Worm (Caenorhabditis elegans): ENCODE data around the gene T05A12.3.

T05A12.3 gene

DNA sequence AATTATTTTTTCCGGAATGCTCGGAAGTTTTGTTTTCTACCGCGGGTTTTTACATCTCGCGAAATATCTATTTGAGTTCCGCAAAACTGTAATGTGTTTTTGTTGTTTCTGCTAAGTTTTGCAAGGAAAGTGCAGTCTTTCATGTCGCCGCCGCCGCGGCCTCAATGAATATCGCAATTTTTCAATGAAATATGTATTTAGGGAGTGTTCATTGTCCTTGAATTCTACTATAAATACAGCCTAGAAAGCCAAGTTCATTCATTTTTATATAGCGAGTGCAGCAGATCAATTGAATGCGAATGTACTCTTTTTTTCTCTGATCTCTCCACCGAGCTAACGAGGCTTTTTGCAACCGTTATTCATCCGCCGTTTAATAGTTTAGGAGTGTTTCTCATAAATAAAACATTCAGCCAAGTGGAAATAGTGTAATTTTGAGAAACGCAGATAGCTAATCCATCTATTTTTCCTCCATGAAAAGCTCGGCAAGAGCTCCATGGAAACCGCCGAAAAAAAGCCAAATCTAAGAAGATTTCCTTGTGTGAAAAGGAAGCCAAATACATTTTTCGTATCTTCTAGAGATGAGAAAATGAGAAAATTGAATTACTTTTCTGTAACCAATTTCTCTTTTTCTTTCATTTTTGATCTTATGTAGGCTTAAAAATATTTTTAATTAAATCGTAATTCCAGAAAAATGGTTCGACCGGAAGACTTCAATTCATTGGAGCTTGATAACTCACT is 25.6 kb upstream of the T05A12.3 start, which contains the start of gene T22D1.3:
Gene T22D1.3 (plus strand): TSS at position 688 of the 738 bp plus-strand sequence.
- TF ChIP-seq fax-1 (tag; optimal IDR thresholded peaks at IDR 0.05) (no peak), ama-1 (optimal IDR thresholded peaks at IDR 0.05) (peak; percentile 28)

DNA sequence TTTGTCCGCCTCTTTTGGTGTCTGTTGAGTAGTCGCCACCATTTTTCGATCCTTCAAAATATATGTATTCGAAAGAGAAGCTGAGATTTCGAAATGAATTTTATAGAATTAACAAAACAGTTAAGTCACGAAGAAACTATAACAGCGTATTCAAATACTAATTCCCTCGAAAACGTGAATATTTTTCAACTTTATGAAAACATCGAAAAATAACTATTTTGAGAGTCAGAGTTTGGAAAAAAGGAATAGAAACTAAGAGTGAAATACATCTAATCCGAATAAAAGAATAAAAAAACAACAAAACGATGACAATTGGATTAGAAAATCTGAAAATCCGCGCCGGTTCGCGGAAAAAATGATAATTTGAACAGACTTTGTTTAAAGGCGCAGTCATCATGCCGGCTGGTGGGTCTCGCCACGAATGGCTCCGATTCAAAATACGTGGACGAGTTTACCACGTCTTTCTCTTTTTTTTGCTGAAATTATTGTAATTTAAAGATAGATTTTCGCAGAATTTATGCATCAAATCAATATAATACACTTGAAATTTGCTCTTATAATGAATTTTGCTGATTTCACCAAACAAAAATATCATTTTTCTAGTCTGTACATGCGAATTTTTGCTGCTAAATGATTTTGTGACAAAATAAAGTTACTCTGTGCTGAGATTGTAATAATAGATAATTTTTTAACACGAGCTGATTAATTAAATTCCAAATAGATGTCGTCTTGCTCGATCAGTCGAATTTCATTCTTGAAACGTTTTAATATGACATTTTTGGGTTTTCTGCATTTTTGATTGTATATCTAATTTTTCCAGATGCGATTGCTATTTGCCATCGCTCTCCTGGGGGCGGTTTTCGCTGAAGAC is 22.6 kb upstream of the T05A12.3 start, which contains the start of the genes rpn-1 and ribo-1:
Gene rpn-1 (minus strand): TSS at position 51 of the 871 bp plus-strand sequence.
Gene ribo-1 (plus strand): TSS at position 821 of the 871 bp plus-strand sequence.
- TF ChIP-seq elt-2 (tag; optimal IDR thresholded peaks at IDR 0.05) = no peak
- no peak for TF ChIP-seq ceh-30 (tag; optimal IDR thresholded peaks at IDR 0.05)
- no peak for TF ChIP-seq dmd-4 (tag; optimal IDR thresholded peaks at IDR 0.05; ENCODE audit: borderline replicate concordance)
- no peak for TF ChIP-seq ceh-24 (tag; optimal IDR thresholded peaks at IDR 0.05)
- TF ChIP-seq fkh-10 (GFP tag; optimal IDR thresholded peaks at IDR 0.05) = no peak

DNA sequence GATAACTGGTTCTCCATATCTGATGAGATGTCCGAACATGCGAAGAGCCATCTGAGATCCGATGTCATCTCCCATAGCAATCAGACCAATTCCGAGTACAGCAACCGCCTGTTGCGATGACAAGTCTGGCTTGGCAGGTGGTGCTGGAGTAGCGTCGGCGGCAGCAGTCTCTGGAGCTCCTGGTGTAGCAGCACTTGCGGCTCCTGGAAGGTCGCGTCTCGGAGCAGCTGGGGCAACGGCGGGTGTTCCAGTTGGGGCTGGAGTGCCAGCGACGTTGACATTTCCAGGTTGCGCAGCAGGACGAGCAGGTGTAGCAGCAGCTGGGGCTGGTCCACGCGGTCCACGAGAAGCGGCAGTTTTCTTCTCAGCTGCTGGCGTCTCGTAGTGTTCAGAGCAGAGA is 20.0 kb upstream of the T05A12.3 start:
- TF ChIP-seq pros-1 (tag; optimal IDR thresholded peaks at IDR 0.05) (no peak), C38D4.7 (GFP tag; optimal IDR thresholded peaks at IDR 0.05) (no peak), ama-1 (optimal IDR thresholded peaks at IDR 0.05) (no peak), tbx-2 (tag; optimal IDR thresholded peaks at IDR 0.05) (no peak), ceh-30 (tag; optimal IDR thresholded peaks at IDR 0.05) (no peak), pha-4 (tag; optimal IDR thresholded peaks at IDR 0.05) (no peak), pha-2 (tag; optimal IDR thresholded peaks at IDR 0.05) (no peak), mec-3 (tag; optimal IDR thresholded peaks at IDR 0.05; ENCODE audit: borderline replicate concordance) (peak; percentile 24), C08G9.2 (tag; optimal IDR thresholded peaks at IDR 0.05) (peak; percentile 28), sox-2 (GFP tag; IDR thresholded peaks at IDR 0.05) (no peak), ceh-34 (tag; optimal IDR thresholded peaks at IDR 0.05) (no peak), unc-86 (tag; optimal IDR thresholded peaks at IDR 0.05) (no peak), ceh-2 (tag; optimal IDR thresholded peaks at IDR 0.05) (no peak)

DNA sequence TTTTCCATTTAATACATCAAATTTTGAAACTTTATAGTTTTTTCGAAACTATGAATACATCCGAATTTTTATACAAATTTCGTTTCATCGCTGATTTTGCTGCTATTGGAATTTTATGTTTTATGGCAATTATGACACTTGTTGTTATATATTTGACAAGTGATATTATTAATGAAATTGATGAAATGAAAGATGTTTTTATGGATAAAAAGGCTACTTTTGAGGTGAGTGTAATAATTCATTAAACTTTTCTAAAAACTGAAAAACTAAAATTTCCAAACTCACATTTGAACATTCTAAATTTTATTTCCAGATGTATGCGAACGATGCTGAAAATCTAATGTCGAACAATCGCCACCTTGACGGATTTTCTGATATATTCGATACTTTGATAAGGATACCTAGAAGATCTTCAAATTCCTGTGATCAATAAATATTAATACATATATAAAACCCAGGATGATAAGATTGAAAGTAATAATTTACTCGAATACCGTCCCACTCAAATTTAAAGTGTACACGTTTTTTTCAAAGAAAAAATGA is 18.6 kb upstream of the T05A12.3 start, which contains the start of the genes T22D1.17 and T22D1.8:
Gene T22D1.17 (plus strand): TSS at position 51 of the 543 bp plus-strand sequence.
Gene T22D1.8 (minus strand): TSS at position 402 of the 543 bp plus-strand sequence.
- TF ChIP-seq F13H6.1 (tag; optimal IDR thresholded peaks at IDR 0.05) = no peak

DNA sequence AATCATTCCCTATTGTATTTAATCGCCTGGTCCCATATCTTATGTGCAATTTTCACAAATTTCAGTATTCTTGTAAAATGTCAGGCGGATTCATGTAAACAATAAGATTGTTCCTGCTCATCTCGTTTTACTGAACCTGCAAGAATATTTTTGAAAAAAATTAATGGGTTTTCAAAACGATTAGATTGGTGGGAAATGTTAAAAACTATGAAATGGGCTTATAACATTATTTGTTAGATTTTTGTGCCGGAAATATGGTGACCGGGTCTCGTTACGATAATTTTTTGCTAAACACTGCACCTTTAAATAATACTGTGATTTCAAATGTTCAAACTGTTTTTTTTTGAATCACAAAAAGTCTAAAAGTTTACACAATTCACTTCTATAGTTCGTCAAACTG is 18.0 kb upstream of the T05A12.3 start:
- TF ChIP-seq ceh-9 (tag; optimal IDR thresholded peaks at IDR 0.05) (no peak), ahr-1 (tag; optimal IDR thresholded peaks at IDR 0.05) (no peak), pha-4 (tag; optimal IDR thresholded peaks at IDR 0.05) (no peak), nhr-11 (tag; optimal IDR thresholded peaks at IDR 0.05) (no peak), nhr-232 (tag; optimal IDR thresholded peaks at IDR 0.05) (no peak), elt-4 (tag; optimal IDR thresholded peaks at IDR 0.05) (no peak), dmd-4 (tag; optimal IDR thresholded peaks at IDR 0.05; ENCODE audit: borderline replicate concordance) (no peak)

DNA sequence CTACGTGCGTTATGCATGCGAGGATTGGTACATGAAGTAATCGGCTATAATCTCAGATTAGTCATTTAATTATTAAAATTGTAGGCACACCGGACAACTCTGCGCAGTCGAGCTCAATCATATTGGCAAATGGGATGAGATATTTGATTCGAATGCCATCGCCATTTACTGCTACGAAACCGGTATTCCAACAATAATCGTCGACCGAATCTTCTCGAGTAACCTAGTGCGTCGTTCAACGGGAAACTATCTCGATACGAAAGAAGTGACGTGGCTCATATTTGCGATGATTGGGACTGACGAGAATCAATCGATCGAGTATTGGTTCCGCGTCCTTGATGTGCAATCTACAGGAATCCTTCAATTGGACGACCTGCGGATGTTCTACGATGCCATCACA is 17.2 kb upstream of the T05A12.3 start:
- TF ChIP-seq zip-5 (tag; optimal IDR thresholded peaks at IDR 0.05) (no peak), lim-6 (tag; optimal IDR thresholded peaks at IDR 0.05) (no peak), ahr-1 (tag; optimal IDR thresholded peaks at IDR 0.05) (no peak), C08G9.2 (tag; optimal IDR thresholded peaks at IDR 0.05) (no peak), F13H6.1 (tag; optimal IDR thresholded peaks at IDR 0.05) (no peak), madf-2 (tag; optimal IDR thresholded peaks at IDR 0.05) (no peak), hlh-15 (tag; optimal IDR thresholded peaks at IDR 0.05) (no peak), elt-2 (tag; optimal IDR thresholded peaks at IDR 0.05) (no peak), K02D7.2 (tag; optimal IDR thresholded peaks at IDR 0.05) (no peak), ceh-31 (tag; optimal IDR thresholded peaks at IDR 0.05) (no peak), hlh-8 (tag; optimal IDR thresholded peaks at IDR 0.05) (no peak), ets-4 (tag; optimal IDR thresholded peaks at IDR 0.05) (no peak), unc-86 (tag; optimal IDR thresholded peaks at IDR 0.05) (no peak), ceh-2 (tag; optimal IDR thresholded peaks at IDR 0.05) (no peak)

All from whole organism, late embryonic.